Worm (Caenorhabditis elegans): ENCODE results near the gene nstp-3.

- no peak for TF ChIP-seq tab-1 (GFP tag; IDR thresholded peaks at IDR 0.05)
- no peak for TF ChIP-seq med-1 (GFP tag; optimal IDR thresholded peaks at IDR 0.05; ENCODE audit: insufficient read depth)
- TF ChIP-seq cog-1 (tag; optimal IDR thresholded peaks at IDR 0.05), result no peak
- no peak for TF ChIP-seq klf-2 (GFP tag; conservative IDR thresholded peaks at IDR 0.05)
Measured at ce11 chrV:5822968-5823367, 24.9 kb upstream of the nstp-3 start.

Measured in whole organism, midembryonic.